ENCODE assay signal across 1 fruit fly cellular context in the genomic region with DNA sequence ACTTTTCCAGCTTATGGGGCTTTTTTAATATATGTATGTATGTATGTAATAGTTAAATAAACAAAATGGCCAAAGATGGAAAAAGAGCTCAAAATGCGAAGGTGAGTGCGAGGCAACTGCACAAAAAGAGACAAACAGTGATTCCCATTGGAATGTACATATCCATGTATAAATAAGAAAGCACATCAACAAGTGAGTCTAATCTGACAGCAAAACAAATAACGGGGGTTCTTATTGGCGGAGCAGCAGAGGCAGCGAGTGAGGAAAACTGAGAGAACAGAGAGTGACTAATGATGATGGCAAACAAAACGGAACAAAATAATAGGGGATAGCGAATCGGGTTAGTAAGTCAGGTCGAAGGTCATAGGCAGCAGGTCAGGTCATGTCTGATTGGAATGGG.
TF ChIP-seq lines count a peak whose summit lies in the region.

No protein-coding gene starts in this region.

TF ChIP-seq in whole organism, embryonic, 481 proteins besides CTCF, POLR2A, EP300 and RAD21 (continued from another document):
- peak; percentile 11 for TF ChIP-seq zen (tag; optimal IDR thresholded peaks at IDR 0.05; lab: Kevin White, UChicago)
- TF ChIP-seq CG10462 (GFP tag; optimal IDR thresholded peaks at IDR 0.05; lab: Kevin White, UChicago): peak; percentile 31
- TF ChIP-seq CG7745 (tag; optimal IDR thresholded peaks at IDR 0.05; lab: Kevin White, UChicago): peak; percentile 6
- no peak for TF ChIP-seq CG14050 (GFP tag; IDR thresholded peaks at IDR 0.05; lab: Robert Waterston, UW)
- peak; percentile 64; the same call in 1 of the 3 replicates for TF ChIP-seq otp (GFP tag; IDR thresholded peaks at IDR 0.05; lab: Robert Waterston, UW)
- TF ChIP-seq Sry-β (GFP tag; optimal IDR thresholded peaks at IDR 0.05; lab: Kevin White, UChicago): peak; percentile 12
- TF ChIP-seq pnt (GFP tag; optimal IDR thresholded peaks at IDR 0.05; lab: Kevin White, UChicago): peak; percentile 15
- peak; percentile 27 for TF ChIP-seq CG15011 (GFP tag; optimal IDR thresholded peaks at IDR 0.05; lab: Kevin White, UChicago)
- TF ChIP-seq gfzf (GFP tag; optimal IDR thresholded peaks at IDR 0.05; lab: Kevin White, UChicago): no peak
- no peak for TF ChIP-seq chn (GFP tag; optimal IDR thresholded peaks at IDR 0.05; lab: Kevin White, UChicago)
